Worm (Caenorhabditis elegans) whole organism, mixed stage, embryonic: ENCODE data around the gene C44B7.5.

Experiments used
- lin-13 ChIP-seq: fragments of 150-350 bp; optimal IDR thresholded peaks from 2 replicates; lab custom pipeline; 2014; ENCODE audit warnings: missing biosample characterization, missing genetic modification characterization
- lin-32 ChIP-seq: fragments of 200-800 bp; sonication (Bioruptor generic); optimal IDR thresholded peaks from 2 replicates; lab custom pipeline; 2018; ENCODE audit warnings: mild to moderate bottlenecking, missing genetic modification characterization, missing compliant biosample characterization
- lsy-2 ChIP-seq: fragments of 150-350 bp; optimal IDR thresholded peaks from 2 replicates; lab custom pipeline; 2014; ENCODE audit warnings: missing biosample characterization, missing genetic modification characterization
- nhr-12 ChIP-seq: fragments of 150-350 bp; optimal IDR thresholded peaks from 2 replicates; lab custom pipeline; 2014; ENCODE audit warnings: missing biosample characterization, missing genetic modification characterization
- nhr-237 ChIP-seq: fragments of 150-350 bp; optimal IDR thresholded peaks from 2 replicates; lab custom pipeline; 2014; ENCODE audit warnings: missing biosample characterization, missing genetic modification characterization
- pha-4 ChIP-seq: fragments of 150-350 bp; optimal IDR thresholded peaks from 2 replicates; lab custom pipeline; 2018; ENCODE audit warnings: missing biosample characterization, missing genetic modification reagents, missing genetic modification characterization
- snpc-4 ChIP-seq: fragments of 150-350 bp; optimal IDR thresholded peaks from 2 replicates; lab custom pipeline; 2014; ENCODE audit warnings: missing biosample characterization, missing genetic modification characterization
- unc-62 ChIP-seq: fragments of 150-350 bp; optimal IDR thresholded peaks from 2 replicates; lab custom pipeline; 2014; ENCODE audit warnings: missing biosample characterization, missing genetic modification reagents, missing genetic modification characterization
- ztf-11 ChIP-seq: fragments of 150-350 bp; optimal IDR thresholded peaks from 2 replicates; lab custom pipeline; 2014; ENCODE audit warnings: missing biosample characterization, missing genetic modification characterization

DNA sequence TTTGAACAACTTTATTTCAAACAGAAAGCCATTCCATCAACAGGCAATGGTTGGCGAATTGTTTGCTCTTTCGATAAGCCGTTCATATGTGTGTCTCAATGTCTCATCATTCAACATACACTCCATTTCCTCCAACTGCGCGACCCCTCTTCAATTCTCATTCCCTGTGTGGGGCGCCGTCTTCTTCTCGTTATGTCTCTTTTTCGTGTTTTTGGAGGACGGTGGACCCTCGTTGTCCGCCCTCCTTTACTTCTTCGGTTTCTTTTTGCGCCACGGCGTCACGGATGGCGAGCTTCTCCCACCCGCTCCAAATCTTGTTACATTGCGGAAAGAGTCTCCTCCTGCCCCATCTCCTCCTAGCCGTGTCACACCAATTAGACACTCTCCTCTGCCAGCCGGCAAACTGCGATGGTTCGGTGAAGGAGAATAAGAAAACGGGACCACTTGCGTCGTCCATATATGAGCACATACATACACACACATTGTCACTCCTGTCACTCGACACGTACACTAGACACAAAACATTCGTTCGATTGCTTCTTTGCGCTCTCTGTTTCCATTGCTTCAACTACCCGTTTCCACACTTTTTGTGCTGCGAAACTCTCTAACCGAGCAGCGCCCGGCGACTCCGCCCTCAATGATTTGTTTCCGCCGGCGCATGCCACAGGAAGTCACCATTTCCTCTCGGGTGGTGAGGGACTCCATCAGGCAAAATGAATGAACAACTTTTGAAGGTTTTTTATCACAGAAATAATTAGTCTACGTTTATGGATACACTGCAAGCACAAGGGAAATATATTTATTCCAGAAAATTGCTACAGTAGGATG lies 44.1 kb downstream of the C44B7.5 start:
- peak; percentile 2 for TF ChIP-seq pha-4 (tag; lab: Kevin White, UChicago)
- TF ChIP-seq unc-62: no peak
- TF ChIP-seq ztf-11 (tag; lab: Kevin White, UChicago): no peak
- TF ChIP-seq nhr-237 (tag; lab: Kevin White, UChicago): no peak
- TF ChIP-seq nhr-12 (tag; lab: Kevin White, UChicago): no peak
- TF ChIP-seq snpc-4 (tag; lab: Kevin White, UChicago): no peak
- no peak for TF ChIP-seq lsy-2 (tag; lab: Kevin White, UChicago)
- TF ChIP-seq lin-32 (GFP tag; lab: Kevin White, UChicago): no peak
- no peak for TF ChIP-seq lin-13
